Fruit fly (Drosophila melanogaster): ENCODE measurements around the gene nerfin-2.

DNA sequence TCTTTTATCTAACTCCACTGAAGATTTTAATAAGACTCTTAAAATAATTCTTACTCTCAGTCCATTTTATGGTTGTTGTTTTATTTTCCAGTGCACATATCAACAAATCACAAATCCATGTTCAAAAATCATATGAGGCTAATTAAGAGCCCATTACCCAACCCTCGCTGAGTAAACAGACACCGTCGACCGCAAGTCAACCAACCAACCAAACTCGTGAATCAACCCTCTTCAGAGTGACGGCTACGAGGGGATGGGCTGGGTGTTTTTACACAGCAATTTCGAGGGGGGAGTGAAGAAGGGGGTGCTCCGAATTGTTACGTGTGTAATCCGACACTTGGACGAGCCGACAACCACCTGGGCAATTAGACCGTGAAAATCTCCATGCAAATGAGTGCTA lies 2.1 kb upstream of the nerfin-2 start:
- TF ChIP-seq Mnt (GFP tag; optimal IDR thresholded peaks at IDR 0.05) (no peak), bab1 (GFP tag; optimal IDR thresholded peaks at IDR 0.05) (no peak), CG11617 (GFP tag; optimal IDR thresholded peaks at IDR 0.05) (no peak)

Measured in whole organism, adult.